Worm (Caenorhabditis elegans) whole organism, L2 larva: ENCODE data around the gene C52E4.12.

Experiments
- C34F6.9 ChIP-seq: fragments of 150-350 bp; optimal IDR thresholded peaks from 2 replicates; lab custom pipeline; 2014; ENCODE audit warnings: missing biosample characterization, missing genetic modification characterization
- Y55F3AM.14 ChIP-seq: fragments of 200-800 bp; sonication (Bioruptor generic); optimal IDR thresholded peaks from 2 replicates; lab custom pipeline; 2018; ENCODE audit warnings: mild to moderate bottlenecking, missing genetic modification characterization, missing compliant biosample characterization
- ZK546.5 ChIP-seq: sonication (generic microtip); optimal IDR thresholded peaks from 2 replicates; lab custom pipeline; 2017; ENCODE audit warnings: missing biosample characterization, missing genetic modification characterization
- aly-2 ChIP-seq: fragments of 150-350 bp; optimal IDR thresholded peaks from 2 replicates; lab custom pipeline; 2014; ENCODE audit warnings: missing biosample characterization, missing genetic modification characterization
- blmp-1 ChIP-seq: sonication (generic microtip); optimal IDR thresholded peaks from 2 replicates; lab custom pipeline; 2017; ENCODE audit warnings: missing genetic modification characterization, mild to moderate bottlenecking, missing compliant biosample characterization, antibody characterized with exemption, moderate library complexity; ENCODE audit not compliant: insufficient read depth
- ceh-82 ChIP-seq: fragments of 150-350 bp; optimal IDR thresholded peaks from 2 replicates; lab custom pipeline; 2014; ENCODE audit warnings: missing biosample characterization, missing genetic modification characterization
- crh-2 ChIP-seq: sonication (generic microtip); optimal IDR thresholded peaks from 2 replicates; lab custom pipeline; 2017; ENCODE audit warnings: missing biosample characterization, missing genetic modification characterization
- dmd-4 ChIP-seq: sonication (generic microtip); optimal IDR thresholded peaks from 2 replicates; lab custom pipeline; 2017; ENCODE audit warnings: missing biosample characterization, missing genetic modification characterization
- egl-27 ChIP-seq: sonication (generic microtip); optimal IDR thresholded peaks from 3 replicates; lab custom pipeline; 2017; ENCODE audit warnings: missing biosample characterization, missing genetic modification reagents, missing genetic modification characterization
- elt-1 ChIP-seq: fragments of 150-350 bp; optimal IDR thresholded peaks from 2 replicates; lab custom pipeline; 2014; ENCODE audit warnings: missing biosample characterization, missing genetic modification characterization
- elt-3 ChIP-seq: sonication (generic microtip); optimal IDR thresholded peaks from 2 replicates; lab custom pipeline; 2017; ENCODE audit warnings: missing biosample characterization, missing genetic modification characterization
- fos-1 ChIP-seq: fragments of 150-350 bp; optimal IDR thresholded peaks from 2 replicates; lab custom pipeline; 2014; ENCODE audit warnings: missing biosample characterization, missing genetic modification characterization
- gmeb-1 ChIP-seq: fragments of 150-350 bp; optimal IDR thresholded peaks from 2 replicates; lab custom pipeline; 2014; ENCODE audit warnings: missing biosample characterization, missing genetic modification characterization
- lin-11 ChIP-seq: fragments of 150-350 bp; sonication (generic microtip); optimal IDR thresholded peaks from 2 replicates; lab custom pipeline; 2014; ENCODE audit warnings: missing biosample characterization, missing genetic modification characterization, inconsistent platforms, mixed read lengths
- lin-13 ChIP-seq: fragments of 150-350 bp; optimal IDR thresholded peaks from 2 replicates; lab custom pipeline; 2014; ENCODE audit warnings: missing biosample characterization, missing genetic modification reagents, missing genetic modification characterization
- lin-39 ChIP-seq: fragments of 150-350 bp; optimal IDR thresholded peaks from 2 replicates; lab custom pipeline; 2014; ENCODE audit warnings: missing biosample characterization, missing genetic modification reagents, missing genetic modification characterization
- mab-5 ChIP-seq: fragments of 150-350 bp; optimal IDR thresholded peaks from 2 replicates; lab custom pipeline; 2014; ENCODE audit warnings: missing biosample characterization, missing genetic modification characterization
- mbf-1 ChIP-seq: sonication (generic microtip); optimal IDR thresholded peaks from 2 replicates; lab custom pipeline; 2017; ENCODE audit warnings: missing biosample characterization, missing genetic modification characterization
- mdl-1 ChIP-seq, 2 experiments: fragments of 150-350 bp in 1 of 2; sonication (generic microtip) in 1 of 2; optimal IDR thresholded peaks; 2 replicates each; lab custom pipeline; 2017; ENCODE audit warnings: missing biosample characterization in 2 of 2, missing genetic modification characterization in 2 of 2
- nhr-10 ChIP-seq: sonication (generic microtip); optimal IDR thresholded peaks from 2 replicates; lab custom pipeline; 2017; ENCODE audit warnings: missing biosample characterization, missing genetic modification characterization
- nhr-11 ChIP-seq: fragments of 150-350 bp; optimal IDR thresholded peaks from 2 replicates; lab custom pipeline; 2014; ENCODE audit warnings: missing biosample characterization, missing genetic modification characterization
- nhr-12 ChIP-seq: fragments of 150-350 bp; optimal IDR thresholded peaks from 2 replicates; lab custom pipeline; 2014; ENCODE audit warnings: missing biosample characterization, missing genetic modification characterization
- nhr-129 ChIP-seq: fragments of 150-350 bp; optimal IDR thresholded peaks from 2 replicates; lab custom pipeline; 2014; ENCODE audit warnings: missing biosample characterization, missing genetic modification characterization
- nhr-23 ChIP-seq: fragments of 150-350 bp; optimal IDR thresholded peaks from 2 replicates; lab custom pipeline; 2014; ENCODE audit warnings: missing biosample characterization, missing genetic modification reagents, missing genetic modification characterization
- nhr-25 ChIP-seq: fragments of 150-350 bp; sonication (generic microtip); optimal IDR thresholded peaks from 3 replicates; lab custom pipeline; 2014; ENCODE audit warnings: missing biosample characterization, missing genetic modification characterization
- nhr-6 ChIP-seq: fragments of 150-350 bp; optimal IDR thresholded peaks from 2 replicates; lab custom pipeline; 2014; ENCODE audit warnings: missing biosample characterization, missing genetic modification characterization
- peb-1 ChIP-seq: fragments of 150-350 bp; optimal IDR thresholded peaks from 2 replicates; lab custom pipeline; 2014; ENCODE audit warnings: missing biosample characterization, missing genetic modification characterization
- sem-4 ChIP-seq: fragments of 150-350 bp; optimal IDR thresholded peaks from 2 replicates; lab custom pipeline; 2014; ENCODE audit warnings: missing biosample characterization, missing genetic modification reagents, missing genetic modification characterization
- sma-3 ChIP-seq: sonication (generic microtip); optimal IDR thresholded peaks from 2 replicates; lab custom pipeline; 2016; ENCODE audit warnings: missing genetic modification reagents, missing genetic modification characterization, missing compliant biosample characterization
- sma-9 ChIP-seq, 2 experiments: fragments of 150-350 bp in 1 of 2; sonication (generic microtip) in 1 of 2; optimal IDR thresholded peaks; 2 replicates each; lab custom pipeline; 2014 to 2016; ENCODE audit warnings: missing genetic modification characterization in 2 of 2, mild to moderate bottlenecking in 1 of 2, missing biosample characterization in 1 of 2, missing compliant biosample characterization in 1 of 2, missing genetic modification reagents in 1 of 2, moderate library complexity in 1 of 2
- snpc-4 ChIP-seq: fragments of 150-350 bp; optimal IDR thresholded peaks from 2 replicates; lab custom pipeline; 2014; ENCODE audit warnings: missing biosample characterization, missing genetic modification characterization
- unc-55 ChIP-seq: fragments of 150-350 bp; sonication (generic microtip); optimal IDR thresholded peaks from 3 replicates; lab custom pipeline; 2014; ENCODE audit warnings: missing biosample characterization, missing genetic modification reagents, missing genetic modification characterization
- zag-1 ChIP-seq: fragments of 150-350 bp; optimal IDR thresholded peaks from 2 replicates; lab custom pipeline; 2014; ENCODE audit warnings: missing biosample characterization, missing genetic modification characterization
- ztf-1 ChIP-seq: fragments of 200-800 bp; sonication (Bioruptor generic); conservative IDR thresholded peaks from 2 replicates; pipeline ENCODE4 v1.3.6; 2022; ENCODE audit warnings: missing genetic modification characterization, missing compliant biosample characterization
- ztf-11 ChIP-seq: sonication (generic microtip); optimal IDR thresholded peaks from 2 replicates; lab custom pipeline; 2017; ENCODE audit warnings: missing biosample characterization, missing genetic modification characterization
- ztf-4 ChIP-seq: fragments of 150-350 bp; optimal IDR thresholded peaks from 2 replicates; lab custom pipeline; 2014; ENCODE audit warnings: missing biosample characterization, missing genetic modification characterization

Gene C52E4.12

ce11 chrV:12001747-12002456 lies 5.9 kb downstream of the C52E4.12 start, which contains the start of gene gcy-33 (continued):
- no peak for TF ChIP-seq ztf-1
- TF ChIP-seq ztf-11 (tag; lab: Kevin White, UChicago) = no peak
- TF ChIP-seq nhr-10 = peak; percentile 1
- TF ChIP-seq sem-4 (tag; lab: Kevin White, UChicago) = peak; percentile 61
- TF ChIP-seq lin-39 = no peak
- no peak for TF ChIP-seq nhr-25
- peak; percentile 49 for TF ChIP-seq C34F6.9
- no peak for TF ChIP-seq ztf-4 (tag; lab: Kevin White, UChicago)
- TF ChIP-seq nhr-6 (tag; lab: Kevin White, UChicago) = no peak

- TF ChIP-seq aly-2 = no peak
- TF ChIP-seq sma-9 (GFP tag; optimal IDR thresholded peaks at IDR 0.05; lab: Kevin White, UChicago) = peak; percentile 52
- TF ChIP-seq sma-9 (tag; optimal IDR thresholded peaks at IDR 0.05; lab: Kevin White, UChicago) = no peak
- peak in 1 of 2 experiments; percentile 19 for TF ChIP-seq mdl-1 (tag; optimal IDR thresholded peaks at IDR 0.05; lab: Kevin White, UChicago)
- TF ChIP-seq dmd-4 = no peak
- no peak for TF ChIP-seq nhr-25
- TF ChIP-seq gmeb-1 (tag; lab: Kevin White, UChicago) = peak; percentile 34
- TF ChIP-seq crh-2 (tag; lab: Kevin White, UChicago) = peak; percentile 37
- peak; percentile 46 for TF ChIP-seq fos-1 (tag; lab: Kevin White, UChicago)
- TF ChIP-seq unc-55 (GFP tag; lab: Kevin White, UChicago) = no peak
- no peak for TF ChIP-seq mab-5 (tag; lab: Kevin White, UChicago)
Observed at ce11 chrV:12002866-12003485, 7.0 kb downstream of the C52E4.12 start, which contains the start of gene cpr-9. TSS of gene cpr-9 (plus strand) at chrV:12003053.

- TF ChIP-seq unc-55 (GFP tag; lab: Kevin White, UChicago) (no peak), aly-2 (no peak), elt-1 (tag; lab: Kevin White, UChicago) (no peak), nhr-129 (no peak), peb-1 (tag; lab: Kevin White, UChicago) (no peak), crh-2 (tag; lab: Kevin White, UChicago) (peak; percentile 38), Y55F3AM.14 (GFP tag; lab: Kevin White, UChicago) (no peak), sem-4 (tag; lab: Kevin White, UChicago) (no peak), lin-13 (GFP tag; lab: Kevin White, UChicago) (peak; percentile 38), nhr-12 (no peak), fos-1 (tag; lab: Kevin White, UChicago) (peak; percentile 16), ceh-82 (tag; lab: Kevin White, UChicago) (no peak), gmeb-1 (tag; lab: Kevin White, UChicago) (peak; percentile 9), lin-11 (tag; lab: Kevin White, UChicago) (no peak), sma-3 (GFP tag; lab: Kevin White, UChicago) (no peak)
- TF ChIP-seq, all 48 proteins: peak for 4
Observed at ce11 chrV:12004501-12004940, 8.6 kb downstream of the C52E4.12 start.

- TF ChIP-seq snpc-4 (tag; lab: Kevin White, UChicago) = no peak
- no peak for TF ChIP-seq egl-27
- TF ChIP-seq C34F6.9 = no peak
- TF ChIP-seq elt-3 (tag; lab: Kevin White, UChicago) = no peak
- no peak for TF ChIP-seq zag-1 (tag; lab: Kevin White, UChicago)
- TF ChIP-seq nhr-11 = no peak
- TF ChIP-seq blmp-1 (tag; lab: Kevin White, UChicago) = no peak
- TF ChIP-seq ZK546.5 (tag; lab: Kevin White, UChicago) = no peak
- no peak for TF ChIP-seq nhr-10
- TF ChIP-seq mbf-1 (tag; lab: Kevin White, UChicago) = no peak
- no peak for TF ChIP-seq nhr-23 (tag; lab: Kevin White, UChicago)
Observed at ce11 chrV:12006495-12006894, 10.5 kb downstream of the C52E4.12 start, which contains the start of gene F57F5.3. TSS of gene F57F5.3 (minus strand) at chrV:12006595.
